Worm (Caenorhabditis elegans) whole organism, mixed stage, embryonic: ENCODE results near the gene calu-1.

Source experiments
- M03D4.4 ChIP-seq: sonication (generic microtip); optimal IDR thresholded peaks from 2 replicates; lab custom pipeline; 2017; ENCODE audit warnings: mild to moderate bottlenecking, missing genetic modification characterization, missing compliant biosample characterization
- bed-3 ChIP-seq: fragments of 200-800 bp; sonication (Bioruptor generic); optimal IDR thresholded peaks from 3 replicates; lab custom pipeline; 2018; ENCODE audit warnings: mild to moderate bottlenecking, missing genetic modification characterization, moderate library complexity, missing compliant biosample characterization
- blmp-1 ChIP-seq: fragments of 150-350 bp; optimal IDR thresholded peaks from 2 replicates; lab custom pipeline; 2014; ENCODE audit warnings: missing biosample characterization, missing genetic modification characterization
- ceh-39 ChIP-seq: fragments of 150-350 bp; optimal IDR thresholded peaks from 2 replicates; lab custom pipeline; 2014; ENCODE audit warnings: missing biosample characterization, missing genetic modification characterization
- ceh-43 ChIP-seq: fragments of 200-800 bp; sonication (Bioruptor generic); optimal IDR thresholded peaks from 2 replicates; lab custom pipeline; 2018; ENCODE audit warnings: mild to moderate bottlenecking, missing genetic modification characterization, moderate library complexity, missing compliant biosample characterization
- ceh-83 ChIP-seq: fragments of 200-800 bp; sonication (Bioruptor generic); optimal IDR thresholded peaks from 2 replicates; lab custom pipeline; 2018; ENCODE audit warnings: mild to moderate bottlenecking, missing genetic modification characterization, missing compliant biosample characterization
- ces-1 ChIP-seq: fragments of 150-350 bp; optimal IDR thresholded peaks from 2 replicates; lab custom pipeline; 2014; ENCODE audit warnings: missing biosample characterization, missing genetic modification reagents, missing genetic modification characterization
- cnd-1 ChIP-seq: fragments of 200-800 bp; sonication (Bioruptor generic); optimal IDR thresholded peaks from 2 replicates; lab custom pipeline; 2018; ENCODE audit warnings: mild to moderate bottlenecking, missing genetic modification characterization, missing compliant biosample characterization
- drap-1 ChIP-seq: fragments of 200-800 bp; sonication (Bioruptor generic); optimal IDR thresholded peaks from 3 replicates; lab custom pipeline; 2018; ENCODE audit warnings: mild to moderate bottlenecking, missing genetic modification characterization, missing compliant biosample characterization
- elt-1 ChIP-seq: sonication (generic microtip); optimal IDR thresholded peaks from 2 replicates; lab custom pipeline; 2017; ENCODE audit warnings: missing genetic modification characterization, mild to moderate bottlenecking, missing compliant biosample characterization, antibody characterized with exemption, moderate library complexity, borderline replicate concordance; ENCODE audit not compliant: insufficient read depth
- flh-1 ChIP-seq: fragments of 200-800 bp; sonication (Bioruptor generic); optimal IDR thresholded peaks from 2 replicates; lab custom pipeline; 2018; ENCODE audit warnings: mild to moderate bottlenecking, missing genetic modification characterization, moderate library complexity, missing compliant biosample characterization
- ham-2 ChIP-seq: fragments of 200-800 bp; sonication (Bioruptor generic); optimal IDR thresholded peaks from 2 replicates; lab custom pipeline; 2018; ENCODE audit warnings: mild to moderate bottlenecking, missing genetic modification characterization, missing compliant biosample characterization
- hlh-1 ChIP-seq: fragments of 150-350 bp; optimal IDR thresholded peaks from 2 replicates; lab custom pipeline; 2014; ENCODE audit warnings: missing biosample characterization, missing genetic modification reagents, missing genetic modification characterization
- lin-13 ChIP-seq: fragments of 150-350 bp; optimal IDR thresholded peaks from 2 replicates; lab custom pipeline; 2014; ENCODE audit warnings: missing biosample characterization, missing genetic modification characterization
- lin-32 ChIP-seq: fragments of 200-800 bp; sonication (Bioruptor generic); optimal IDR thresholded peaks from 2 replicates; lab custom pipeline; 2018; ENCODE audit warnings: mild to moderate bottlenecking, missing genetic modification characterization, missing compliant biosample characterization
- lsy-2 ChIP-seq: fragments of 150-350 bp; optimal IDR thresholded peaks from 2 replicates; lab custom pipeline; 2014; ENCODE audit warnings: missing biosample characterization, missing genetic modification characterization
- mab-5 ChIP-seq: fragments of 150-350 bp; optimal IDR thresholded peaks from 2 replicates; lab custom pipeline; 2014; ENCODE audit warnings: missing biosample characterization, missing genetic modification characterization
- mep-1 ChIP-seq: fragments of 150-350 bp; optimal IDR thresholded peaks from 2 replicates; lab custom pipeline; 2017; ENCODE audit warnings: missing biosample characterization, missing genetic modification reagents, missing genetic modification characterization, inconsistent platforms
- nhr-12 ChIP-seq: fragments of 150-350 bp; optimal IDR thresholded peaks from 2 replicates; lab custom pipeline; 2014; ENCODE audit warnings: missing biosample characterization, missing genetic modification characterization
- nhr-2 ChIP-seq: fragments of 150-350 bp; optimal IDR thresholded peaks from 2 replicates; lab custom pipeline; 2014; ENCODE audit warnings: missing biosample characterization, missing genetic modification characterization
- nhr-237 ChIP-seq: fragments of 150-350 bp; optimal IDR thresholded peaks from 2 replicates; lab custom pipeline; 2014; ENCODE audit warnings: missing biosample characterization, missing genetic modification characterization
- nhr-76 ChIP-seq: sonication (generic microtip); optimal IDR thresholded peaks from 2 replicates; lab custom pipeline; 2017; ENCODE audit warnings: missing biosample characterization, missing genetic modification characterization
- pha-4 ChIP-seq: fragments of 150-350 bp; optimal IDR thresholded peaks from 2 replicates; lab custom pipeline; 2018; ENCODE audit warnings: missing biosample characterization, missing genetic modification reagents, missing genetic modification characterization
- sem-2 ChIP-seq: fragments of 200-800 bp; sonication (Bioruptor generic); optimal IDR thresholded peaks from 2 replicates; lab custom pipeline; 2018; ENCODE audit warnings: mild to moderate bottlenecking, missing genetic modification characterization, missing compliant biosample characterization
- snpc-4 ChIP-seq: fragments of 150-350 bp; optimal IDR thresholded peaks from 2 replicates; lab custom pipeline; 2014; ENCODE audit warnings: missing biosample characterization, missing genetic modification characterization
- tbx-8 ChIP-seq: fragments of 200-800 bp; sonication (Bioruptor generic); optimal IDR thresholded peaks from 2 replicates; lab custom pipeline; 2018; ENCODE audit warnings: mild to moderate bottlenecking, missing genetic modification characterization, moderate library complexity, missing compliant biosample characterization
- unc-120 ChIP-seq: sonication (generic microtip); optimal IDR thresholded peaks from 2 replicates; lab custom pipeline; 2017; ENCODE audit warnings: missing genetic modification characterization, missing compliant biosample characterization; ENCODE audit not compliant: poor library complexity, severe bottlenecking
- zip-8 ChIP-seq: fragments of 150-350 bp; optimal IDR thresholded peaks from 2 replicates; lab custom pipeline; 2014; ENCODE audit warnings: missing biosample characterization, missing genetic modification characterization
- ztf-11 ChIP-seq: fragments of 150-350 bp; optimal IDR thresholded peaks from 2 replicates; lab custom pipeline; 2014; ENCODE audit warnings: missing biosample characterization, missing genetic modification characterization

Gene calu-1

DNA sequence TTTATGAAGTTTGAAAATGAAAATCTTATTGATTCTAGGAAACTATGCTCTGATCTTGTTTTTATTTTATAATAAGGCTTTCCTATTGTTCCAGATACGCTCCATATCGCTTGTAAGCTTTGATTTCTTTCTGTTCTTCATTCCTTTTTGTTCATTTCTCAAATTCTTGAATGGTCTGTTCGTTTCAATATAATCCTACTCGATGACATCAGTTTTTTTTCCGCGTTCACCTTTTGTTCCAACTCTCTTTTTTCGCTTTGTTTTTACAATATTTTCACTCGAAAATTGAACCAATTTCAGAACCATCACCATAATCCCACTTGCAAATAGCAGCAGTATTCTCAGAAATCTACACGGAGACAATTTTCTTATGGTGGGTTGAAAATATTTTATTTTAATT lies 23.0 kb downstream of the calu-1 start, which contains the start of gene tyra-3:
tyra-3 (plus strand) TSS at position 301 of the 400 bp plus-strand sequence.
- TF ChIP-seq mab-5 (tag; lab: Kevin White, UChicago) (no peak), mep-1 (tag; lab: Kevin White, UChicago) (no peak), ceh-83 (GFP tag; lab: Kevin White, UChicago) (no peak), zip-8 (tag; lab: Kevin White, UChicago) (no peak), tbx-8 (GFP tag; lab: Kevin White, UChicago) (no peak), nhr-76 (no peak), bed-3 (GFP tag; lab: Kevin White, UChicago) (no peak), ceh-39 (no peak), elt-1 (tag; lab: Kevin White, UChicago) (no peak), lsy-2 (tag; lab: Kevin White, UChicago) (no peak), nhr-2 (tag; lab: Kevin White, UChicago) (no peak), hlh-1 (tag; lab: Kevin White, UChicago) (no peak), cnd-1 (tag; lab: Kevin White, UChicago) (no peak), ces-1 (GFP tag; lab: Kevin White, UChicago) (no peak), pha-4 (tag; lab: Kevin White, UChicago) (no peak), nhr-12 (no peak), unc-120 (tag; lab: Kevin White, UChicago) (no peak), flh-1 (no peak)
- TF ChIP-seq, all 35 proteins: peak for 0

DNA sequence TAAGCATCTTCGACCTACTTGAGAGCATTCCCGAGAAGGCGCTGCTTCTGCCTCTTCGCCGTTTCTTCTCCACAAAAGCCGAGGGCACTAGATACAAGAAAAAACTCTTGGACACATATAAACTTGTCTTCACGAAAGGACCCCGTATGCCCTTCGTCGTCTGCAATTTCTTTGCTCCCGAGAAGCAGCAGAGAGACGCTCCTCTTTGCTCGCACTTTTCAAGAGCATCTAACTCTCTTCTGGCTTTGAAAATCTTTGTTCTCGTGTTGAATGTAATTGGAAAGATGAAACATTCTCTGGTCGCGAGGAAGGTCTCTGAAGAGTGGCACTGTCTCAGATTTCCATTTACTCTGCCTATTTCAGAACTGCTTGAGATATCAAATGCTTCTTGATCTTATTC lies 31.7 kb downstream of the calu-1 start:
- no peak for TF ChIP-seq lin-13 (tag; lab: Kevin White, UChicago)
- no peak for TF ChIP-seq drap-1 (GFP tag; lab: Kevin White, UChicago)
- no peak for TF ChIP-seq ces-1 (GFP tag; lab: Kevin White, UChicago)
- no peak for TF ChIP-seq tbx-8 (GFP tag; lab: Kevin White, UChicago)
- TF ChIP-seq unc-120 (tag; lab: Kevin White, UChicago) = no peak
- no peak for TF ChIP-seq ceh-43
- no peak for TF ChIP-seq pha-4 (tag; lab: Kevin White, UChicago)
- TF ChIP-seq snpc-4 (tag; lab: Kevin White, UChicago) = no peak
- no peak for TF ChIP-seq flh-1

DNA sequence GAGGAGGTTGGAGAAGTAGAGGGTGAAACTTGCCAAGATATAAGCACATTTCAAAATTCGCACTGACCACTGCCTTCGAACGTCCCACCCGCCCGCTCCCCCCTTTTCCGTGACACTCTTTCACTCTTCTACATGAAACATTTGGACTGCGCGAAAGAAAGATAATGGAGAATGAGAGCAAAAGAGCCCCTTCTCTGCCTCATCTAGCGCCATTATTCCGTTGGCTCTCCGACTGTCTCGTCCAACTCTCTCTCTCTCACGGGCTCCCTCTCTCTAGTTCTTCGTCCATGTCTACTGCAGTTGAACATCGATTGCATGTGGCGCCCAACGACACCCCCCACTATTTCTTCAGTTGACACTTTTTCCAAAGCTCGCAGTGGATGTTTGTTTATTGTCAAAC lies 37.7 kb downstream of the calu-1 start:
- peak; percentile 56 for TF ChIP-seq ces-1 (GFP tag; lab: Kevin White, UChicago)
- TF ChIP-seq mep-1 (tag; lab: Kevin White, UChicago) = no peak
- TF ChIP-seq, all 35 proteins: peak for 1

DNA sequence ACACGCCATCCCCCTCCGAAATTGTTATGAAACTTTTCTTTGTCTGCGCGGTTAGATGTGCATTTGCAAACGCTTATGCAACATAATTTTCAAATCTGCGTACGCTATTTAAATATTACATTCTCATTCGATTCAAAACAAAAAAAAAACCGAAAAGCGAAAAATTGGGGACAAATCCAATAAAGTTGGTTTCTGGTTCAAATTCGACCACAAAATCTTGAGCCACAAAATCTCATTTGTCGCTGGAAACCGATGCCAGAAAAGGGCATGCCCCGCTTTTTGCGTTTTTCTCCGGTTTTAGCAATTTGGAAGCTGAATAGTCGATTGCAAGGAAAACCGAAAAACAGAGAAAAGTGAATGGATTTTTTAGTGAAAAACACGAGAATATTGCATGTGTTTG lies 38.7 kb downstream of the calu-1 start:
- TF ChIP-seq ces-1 (GFP tag; lab: Kevin White, UChicago) = peak; percentile 78
- TF ChIP-seq ztf-11 = no peak

DNA sequence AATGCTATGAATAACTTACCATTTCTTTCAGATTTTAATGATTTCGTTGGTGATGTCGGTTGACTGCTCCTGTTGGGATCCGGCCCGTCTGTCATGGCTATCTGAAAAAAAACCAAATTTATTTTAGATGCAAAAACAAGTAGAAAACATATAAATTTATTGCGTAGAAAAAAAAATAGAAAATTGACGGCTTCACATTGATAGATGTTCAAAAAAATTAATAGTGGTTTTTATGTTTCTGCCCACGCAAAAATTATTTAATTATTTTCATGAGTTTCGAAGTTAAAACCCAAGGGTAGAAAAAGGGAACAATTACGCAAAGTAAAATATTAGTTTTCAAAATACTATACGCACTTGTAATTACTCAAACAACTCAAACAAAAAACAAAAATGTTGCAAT lies 41.1 kb downstream of the calu-1 start, which contains the start of gene mct-4:
mct-4 (minus strand) TSS at position 101 of the 400 bp plus-strand sequence.
- TF ChIP-seq ceh-83 (GFP tag; lab: Kevin White, UChicago) (no peak), lsy-2 (tag; lab: Kevin White, UChicago) (no peak), pha-4 (tag; lab: Kevin White, UChicago) (no peak), ham-2 (GFP tag; lab: Kevin White, UChicago) (no peak), zip-8 (tag; lab: Kevin White, UChicago) (no peak), lin-32 (GFP tag; lab: Kevin White, UChicago) (no peak), nhr-76 (no peak)
- TF ChIP-seq, all 35 proteins: peak for 0

DNA sequence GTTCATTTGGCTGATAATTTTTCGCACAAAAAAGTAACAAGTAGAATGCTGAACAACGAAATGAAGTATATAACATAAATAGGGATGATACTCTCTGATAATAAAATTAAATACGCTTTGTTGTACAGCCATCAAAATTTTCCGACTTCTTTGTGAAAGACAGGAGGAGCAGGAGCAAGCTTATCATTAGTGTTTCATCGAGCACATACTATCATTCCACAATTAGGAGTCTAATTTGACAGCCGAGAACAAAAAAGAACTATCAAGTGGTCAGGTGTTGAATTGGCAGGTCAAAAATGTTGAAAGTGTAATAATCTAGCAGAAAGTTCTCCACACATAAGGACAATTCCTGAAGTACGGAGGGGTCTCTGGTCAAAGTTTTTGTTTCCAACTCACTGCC lies 42.6 kb downstream of the calu-1 start:
- TF ChIP-seq blmp-1 (no peak), lin-13 (tag; lab: Kevin White, UChicago) (no peak), unc-120 (tag; lab: Kevin White, UChicago) (no peak), nhr-2 (tag; lab: Kevin White, UChicago) (no peak), nhr-237 (tag; lab: Kevin White, UChicago) (no peak), lin-32 (GFP tag; lab: Kevin White, UChicago) (no peak), drap-1 (GFP tag; lab: Kevin White, UChicago) (no peak), bed-3 (GFP tag; lab: Kevin White, UChicago) (no peak), M03D4.4 (tag; lab: Kevin White, UChicago) (no peak), sem-2 (no peak), ham-2 (GFP tag; lab: Kevin White, UChicago) (no peak)
